Worm (Caenorhabditis elegans): ENCODE results near the gene lipl-5.

lipl-5 gene

DNA sequence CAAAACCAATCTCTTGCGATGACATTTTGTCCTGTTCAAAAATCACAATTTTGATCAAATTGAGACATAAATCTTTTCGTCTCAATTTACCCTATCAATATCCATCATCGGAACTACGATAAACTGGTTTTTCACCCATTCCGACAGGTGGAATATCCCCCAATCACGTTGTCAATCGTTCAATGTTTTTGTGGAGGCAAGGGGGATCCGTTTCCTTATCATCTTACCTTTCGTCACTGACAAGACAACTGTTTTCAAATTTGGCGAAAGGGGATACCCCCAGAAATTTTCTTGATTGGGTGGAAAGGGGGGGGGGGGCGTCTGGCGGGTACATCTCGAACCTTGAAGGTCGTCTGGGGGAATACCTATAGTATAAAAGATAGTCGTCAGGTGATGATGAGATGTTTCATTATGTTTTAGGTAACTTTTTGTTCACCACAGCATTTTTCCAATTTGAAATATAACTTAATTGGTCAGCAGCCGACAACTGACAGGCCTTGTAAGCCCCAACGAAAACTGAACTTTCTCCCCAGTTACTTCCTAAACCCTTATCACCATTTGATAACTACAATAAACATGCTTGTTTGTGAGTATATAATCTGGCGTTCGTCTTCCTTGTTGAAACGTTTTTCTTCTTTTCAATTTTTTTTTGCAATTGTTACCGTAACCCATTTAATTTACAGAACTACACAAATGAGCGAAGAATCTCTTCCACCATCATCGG lies 4.2 kb upstream of the lipl-5 start, which contains the start of gene ZK6.8 (continued):
- TF ChIP-seq jun-1 (tag; optimal IDR thresholded peaks at IDR 0.05) (peak; percentile 38), sptf-1 (tag; optimal IDR thresholded peaks at IDR 0.05) (no peak), lin-15B (tag; optimal IDR thresholded peaks at IDR 0.05) (no peak), mef-2 (tag; optimal IDR thresholded peaks at IDR 0.05) (no peak), efl-1 (optimal IDR thresholded peaks at IDR 0.05) (no peak), efl-1 (GFP tag; optimal IDR thresholded peaks at IDR 0.05 in 1 of 2) (peak in 1 of 2 experiments; percentile 86), hpl-2 (GFP tag; optimal IDR thresholded peaks at IDR 0.05) (no peak), ztf-4 (tag; optimal IDR thresholded peaks at IDR 0.05) (no peak), nhr-84 (tag; optimal IDR thresholded peaks at IDR 0.05) (no peak), tbx-2 (tag; optimal IDR thresholded peaks at IDR 0.05) (peak; percentile 73), sox-4 (tag; optimal IDR thresholded peaks at IDR 0.05) (no peak), nhr-71 (tag; optimal IDR thresholded peaks at IDR 0.05) (peak; percentile 79), nhr-76 (tag; optimal IDR thresholded peaks at IDR 0.05) (no peak), ets-5 (GFP tag; IDR thresholded peaks at IDR 0.05) (no peak), zip-4 (GFP tag; optimal IDR thresholded peaks at IDR 0.05) (no peak), nhr-85 (tag) (peak; percentile 99), isw-1 (GFP tag; IDR thresholded peaks at IDR 0.05) (no peak), hlh-17 (GFP tag; optimal IDR thresholded peaks at IDR 0.05; ENCODE audit: borderline replicate concordance) (no peak), mdl-1 (tag; optimal IDR thresholded peaks at IDR 0.05) (peak in 1 of 2 experiments; percentile 77), fos-1 (tag; optimal IDR thresholded peaks at IDR 0.05) (no peak), ztf-11 (tag; optimal IDR thresholded peaks at IDR 0.05) (no peak), C04F5.9 (tag; optimal IDR thresholded peaks at IDR 0.05) (no peak), C16A3.4 (tag; optimal IDR thresholded peaks at IDR 0.05) (peak; percentile 11), ces-1 (GFP tag; optimal IDR thresholded peaks at IDR 0.05) (no peak), fkh-10 (GFP tag; optimal IDR thresholded peaks at IDR 0.05) (no peak), elt-2 (tag; optimal IDR thresholded peaks at IDR 0.05) (no peak), nhr-12 (tag; optimal IDR thresholded peaks at IDR 0.05) (no peak), mep-1 (tag; optimal IDR thresholded peaks at IDR 0.05) (no peak), unc-30 (tag; optimal IDR thresholded peaks at IDR 0.05) (no peak), nhr-237 (tag; optimal IDR thresholded peaks at IDR 0.05) (no peak), unc-130 (tag; optimal IDR thresholded peaks at IDR 0.05) (peak; percentile 72), tlp-1 (tag; optimal IDR thresholded peaks at IDR 0.05) (no peak), aly-2 (tag; optimal IDR thresholded peaks at IDR 0.05) (no peak), nhr-20 (tag; optimal IDR thresholded peaks at IDR 0.05) (peak; percentile 90), nhr-90 (tag; optimal IDR thresholded peaks at IDR 0.05; ENCODE audit: poor library complexity) (peak; percentile 79), nhr-28 (tag; optimal IDR thresholded peaks at IDR 0.05) (no peak), ceh-90 (tag; optimal IDR thresholded peaks at IDR 0.05) (no peak), swsn-7 (tag; optimal IDR thresholded peaks at IDR 0.05) (no peak), ceh-82 (tag; optimal IDR thresholded peaks at IDR 0.05) (no peak), ceh-88 (GFP tag; IDR thresholded peaks at IDR 0.05) (no peak), dpl-1 (GFP tag; optimal IDR thresholded peaks at IDR 0.05) (peak in 1 of 3 experiments; percentile 23), blmp-1 (tag; optimal IDR thresholded peaks at IDR 0.05) (peak; percentile 88), ceh-8 (GFP tag; optimal IDR thresholded peaks at IDR 0.05) (no peak), snu-23 (GFP tag; optimal IDR thresholded peaks at IDR 0.05) (peak; percentile 49), pqm-1 (tag; optimal IDR thresholded peaks at IDR 0.05) (no peak), zag-1 (tag; optimal IDR thresholded peaks at IDR 0.05) (no peak), egl-27 (tag; optimal IDR thresholded peaks at IDR 0.05) (no peak), lsy-2 (tag; optimal IDR thresholded peaks at IDR 0.05) (peak in 1 of 2 experiments; percentile 65), lin-13 (GFP tag; optimal IDR thresholded peaks at IDR 0.05) (no peak), unc-62 (GFP tag; optimal IDR thresholded peaks at IDR 0.05) (no peak), rnt-1 (tag; optimal IDR thresholded peaks at IDR 0.05) (no peak), lin-39 (tag; optimal IDR thresholded peaks at IDR 0.05) (no peak), xbp-1 (tag; optimal IDR thresholded peaks at IDR 0.05) (no peak), irx-1 (tag; optimal IDR thresholded peaks at IDR 0.05) (no peak)

All from whole organism, L1 larva.